Worm (Caenorhabditis elegans) whole organism, L1 larva: ENCODE results near the gene gsto-2.

Experiments
- nhr-11 ChIP-seq: fragments of 150-350 bp; optimal IDR thresholded peaks from 2 replicates; lab custom pipeline; 2014; ENCODE audit warnings: missing biosample characterization, missing genetic modification characterization
- nhr-19 ChIP-seq: fragments of 200-800 bp; sonication (Bioruptor generic); conservative IDR thresholded peaks from 2 replicates; pipeline ENCODE4 v1.3.6; 2022; ENCODE audit warnings: missing genetic modification characterization, missing compliant biosample characterization
- nhr-237 ChIP-seq: fragments of 150-350 bp; optimal IDR thresholded peaks from 2 replicates; lab custom pipeline; 2014; ENCODE audit warnings: missing biosample characterization, missing genetic modification characterization
- snpc-4 ChIP-seq: fragments of 150-350 bp; optimal IDR thresholded peaks from 2 replicates; lab custom pipeline; 2014; ENCODE audit warnings: missing biosample characterization, missing genetic modification characterization
- xbp-1 ChIP-seq: sonication (generic microtip); optimal IDR thresholded peaks from 2 replicates; lab custom pipeline; 2016; ENCODE audit warnings: missing genetic modification characterization, missing compliant biosample characterization
- zag-1 ChIP-seq: fragments of 150-350 bp; optimal IDR thresholded peaks from 2 replicates; lab custom pipeline; 2014; ENCODE audit warnings: missing biosample characterization, missing genetic modification characterization
- ztf-11 ChIP-seq, 2 experiments: sonication (generic microtip); optimal IDR thresholded peaks; 2 replicates each; lab custom pipeline; 2016 to 2017; ENCODE audit warnings: missing genetic modification characterization in 2 of 2, missing biosample characterization in 1 of 2, missing compliant biosample characterization in 1 of 2
- ztf-4 ChIP-seq: fragments of 150-350 bp; optimal IDR thresholded peaks from 2 replicates; lab custom pipeline; 2014; ENCODE audit warnings: missing biosample characterization, missing genetic modification characterization

DNA sequence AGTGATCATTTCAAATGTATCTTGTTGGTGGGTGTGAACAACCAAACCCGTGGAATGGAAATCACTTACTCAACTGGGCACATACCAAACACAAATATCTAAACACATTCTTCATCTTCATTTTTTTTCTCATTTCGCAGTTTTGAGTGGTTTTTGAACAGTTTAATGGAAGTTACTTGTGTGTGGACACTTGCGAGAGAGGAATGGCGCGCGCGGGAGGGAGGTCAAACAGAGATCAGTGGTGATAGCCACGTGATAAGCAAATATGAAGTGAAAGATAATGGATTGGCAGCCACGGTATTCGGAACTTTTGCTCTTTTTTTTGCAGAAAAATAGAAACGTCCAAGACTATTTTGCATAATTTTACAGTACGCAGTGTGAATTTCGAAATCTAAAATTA is 34.0 kb upstream of the gsto-2 start:
- TF ChIP-seq zag-1 (tag; lab: Kevin White, UChicago) (no peak), xbp-1 (tag; lab: Kevin White, UChicago) (no peak), snpc-4 (tag; lab: Kevin White, UChicago) (no peak), ztf-4 (tag; lab: Kevin White, UChicago) (no peak), nhr-19 (GFP tag; lab: Robert Waterston, UW) (no peak), ztf-11 (tag; optimal IDR thresholded peaks at IDR 0.05; lab: Kevin White, UChicago) (no peak), nhr-237 (tag; lab: Kevin White, UChicago) (no peak), nhr-11 (tag; lab: Kevin White, UChicago) (no peak)
